Fruit fly (Drosophila melanogaster) whole organism, adult: ENCODE data around the gene RpS30.

ENCODE experiments used
- CG11617 ChIP-seq: fragments of 200-800 bp; sonication (Bioruptor generic); optimal IDR thresholded peaks from 2 replicates; lab custom pipeline; 2017; ENCODE audit warnings: mild to moderate bottlenecking, missing biosample characterization, missing genetic modification reagents, missing genetic modification characterization
- CG12768 ChIP-seq: fragments of 200-800 bp; sonication (Bioruptor generic); optimal IDR thresholded peaks from 2 replicates; lab custom pipeline; 2017; ENCODE audit warnings: missing biosample characterization, missing genetic modification characterization, mild to moderate bottlenecking, moderate library complexity, missing genetic modification reagents
- CG7045 ChIP-seq: fragments of 200-800 bp; sonication (Bioruptor generic); optimal IDR thresholded peaks from 2 replicates; lab custom pipeline; 2017; ENCODE audit warnings: missing biosample characterization, mild to moderate bottlenecking, missing genetic modification characterization
- CG7101 ChIP-seq: fragments of 200-800 bp; sonication (Bioruptor generic); optimal IDR thresholded peaks from 2 replicates; lab custom pipeline; 2018; ENCODE audit warnings: missing biosample characterization, mild to moderate bottlenecking, missing genetic modification characterization, moderate library complexity
- Clk ChIP-seq: fragments of 200-800 bp; sonication (Bioruptor generic); optimal IDR thresholded peaks from 2 replicates; lab custom pipeline; 2017; ENCODE audit warnings: missing biosample characterization, missing genetic modification characterization
- Crg-1 ChIP-seq: fragments of 200-800 bp; sonication (Bioruptor generic); optimal IDR thresholded peaks from 2 replicates; lab custom pipeline; 2016; ENCODE audit warnings: missing biosample characterization, missing genetic modification characterization
- Mnt ChIP-seq: fragments of 200-800 bp; sonication (Bioruptor generic); optimal IDR thresholded peaks from 2 replicates; lab custom pipeline; 2016; ENCODE audit warnings: missing biosample characterization, mild to moderate bottlenecking, missing genetic modification characterization
- bab1 ChIP-seq: fragments of 200-800 bp; sonication (Bioruptor generic); optimal IDR thresholded peaks from 3 replicates; lab custom pipeline; 2019; ENCODE audit warnings: missing biosample characterization, mild to moderate bottlenecking, missing genetic modification characterization, moderate library complexity
- cnc ChIP-seq, 2 experiments: fragments of >200 bp; optimal IDR thresholded peaks; 2 replicates each; lab custom pipeline; 2017
- kay ChIP-seq: fragments of 200-800 bp; sonication (Bioruptor generic); peaks from one replicate; lab custom pipeline; 2016; ENCODE audit warnings: missing biosample characterization, missing genetic modification characterization, borderline replicate concordance
- ovo ChIP-seq: fragments of 200-800 bp; sonication (Bioruptor generic); optimal IDR thresholded peaks from 2 replicates; lab custom pipeline; 2016; ENCODE audit warnings: missing biosample characterization, missing genetic modification characterization
- pad ChIP-seq: fragments of 200-800 bp; sonication (Bioruptor generic); optimal IDR thresholded peaks from 3 replicates; lab custom pipeline; 2017; ENCODE audit warnings: missing biosample characterization, missing genetic modification characterization, mild to moderate bottlenecking, moderate library complexity, missing genetic modification reagents

DNA sequence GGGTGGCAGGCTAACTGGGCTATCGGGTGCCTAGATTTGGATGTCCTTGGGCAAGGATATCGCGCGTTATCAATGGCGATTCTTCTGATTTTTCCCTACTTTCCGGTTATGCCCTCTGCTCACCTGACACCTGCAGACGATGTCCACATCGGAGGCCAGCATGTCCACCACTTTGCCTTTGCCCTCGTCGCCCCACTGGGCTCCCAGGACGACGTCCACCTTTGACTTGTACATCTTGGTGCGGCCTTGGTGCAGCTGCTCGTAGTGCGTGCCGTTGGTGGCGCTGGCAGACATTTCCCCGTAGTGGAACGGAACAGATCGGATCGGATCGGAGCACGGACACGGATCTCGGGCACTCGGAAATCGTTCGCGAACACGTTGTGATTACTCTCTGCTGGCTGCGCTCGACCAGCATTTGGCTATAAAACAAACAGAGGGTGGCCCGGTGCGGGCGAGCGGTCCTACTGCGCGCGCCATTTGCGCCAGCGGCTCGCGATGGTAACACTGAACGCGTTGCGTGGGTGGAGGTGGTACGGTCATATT is 20.1 kb upstream of the RpS30 start, which contains the start of gene Adss:
- TF ChIP-seq Mnt (GFP tag; lab: Kevin White, UChicago) (peak; percentile 69), kay (GFP tag; lab: Kevin White, UChicago) (no peak), bab1 (GFP tag; lab: Kevin White, UChicago) (peak; percentile 8), Clk (GFP tag; lab: Kevin White, UChicago) (no peak), CG7101 (tag; lab: Kevin White, UChicago) (peak; percentile 40), CG11617 (GFP tag; lab: Kevin White, UChicago) (peak; percentile 64), Crg-1 (GFP tag; lab: Kevin White, UChicago) (peak; percentile 72), ovo (peak; percentile 32), cnc (optimal IDR thresholded peaks at IDR 0.05; lab: Kevin White, UChicago) (no peak), CG7045 (GFP tag; lab: Kevin White, UChicago) (peak; percentile 12), pad (GFP tag; lab: Kevin White, UChicago) (no peak), CG12768 (GFP tag; lab: Kevin White, UChicago) (peak; percentile 31)
